Worm (Caenorhabditis elegans) whole organism, young adult: Measurements from ENCODE around the gene R13H4.6.

ENCODE experiments used
- C17E4.6 ChIP-seq: fragments of 200-800 bp; sonication (Bioruptor generic); IDR thresholded peaks from 2 replicates; pipeline ENCODE4 v1.3.6; 2022; ENCODE audit warnings: missing genetic modification reagents, missing genetic modification characterization, missing compliant biosample characterization
- F22D6.2 ChIP-seq: sonication (generic microtip); optimal IDR thresholded peaks from 2 replicates; lab custom pipeline; 2016; ENCODE audit warnings: mild to moderate bottlenecking, missing genetic modification characterization, missing compliant biosample characterization
- F57C9.4 ChIP-seq: sonication (generic microtip); optimal IDR thresholded peaks from 2 replicates; lab custom pipeline; 2017; ENCODE audit warnings: mild to moderate bottlenecking, missing genetic modification characterization, missing compliant biosample characterization
- K11D2.4 ChIP-seq: fragments of 200-800 bp; sonication (Bioruptor generic); IDR thresholded peaks from 2 replicates; pipeline ENCODE4 v1.3.6; 2022; ENCODE audit warnings: missing genetic modification reagents, missing genetic modification characterization, missing compliant biosample characterization
- Y79H2A.3 ChIP-seq: fragments of 200-800 bp; sonication (Bioruptor generic); conservative IDR thresholded peaks from 2 replicates; pipeline ENCODE4 v1.3.6; 2022; ENCODE audit warnings: missing genetic modification reagents, missing genetic modification characterization, missing compliant biosample characterization
- aptf-2 ChIP-seq: fragments of 200-800 bp; sonication (Bioruptor generic); conservative IDR thresholded peaks from 2 replicates; pipeline ENCODE4 v1.3.6; 2022; ENCODE audit warnings: missing genetic modification reagents, missing genetic modification characterization, missing compliant biosample characterization
- atf-7 ChIP-seq: sonication (generic microtip); optimal IDR thresholded peaks from 2 replicates; lab custom pipeline; 2017; ENCODE audit warnings: mild to moderate bottlenecking, missing genetic modification characterization, missing compliant biosample characterization
- athp-1 ChIP-seq: sonication (generic microtip); optimal IDR thresholded peaks from 2 replicates; lab custom pipeline; 2017; ENCODE audit warnings: mild to moderate bottlenecking, missing genetic modification characterization, missing compliant biosample characterization
- attf-3 ChIP-seq: fragments of 200-800 bp; sonication (Bioruptor generic); conservative IDR thresholded peaks from 2 replicates; pipeline ENCODE4 v1.3.6; 2022; ENCODE audit warnings: missing genetic modification reagents, missing genetic modification characterization, missing compliant biosample characterization
- attf-5 ChIP-seq: fragments of 200-800 bp; sonication (Bioruptor generic); optimal IDR thresholded peaks from 2 replicates; lab custom pipeline; 2018; ENCODE audit warnings: mild to moderate bottlenecking, missing genetic modification characterization, missing compliant biosample characterization
- bed-1 ChIP-seq: fragments of 200-800 bp; sonication (Bioruptor generic); IDR thresholded peaks from 2 replicates; pipeline ENCODE4 v1.3.6; 2022; ENCODE audit warnings: missing genetic modification reagents, missing genetic modification characterization, missing compliant biosample characterization
- bed-2 ChIP-seq: fragments of 200-800 bp; sonication (Bioruptor generic); IDR thresholded peaks from 2 replicates; pipeline ENCODE4 v1.3.6; 2022; ENCODE audit warnings: missing genetic modification reagents, missing genetic modification characterization, missing compliant biosample characterization
- ceh-27 ChIP-seq: fragments of 200-800 bp; sonication (Bioruptor generic); optimal IDR thresholded peaks from 2 replicates; lab custom pipeline; 2018; ENCODE audit warnings: mild to moderate bottlenecking, missing genetic modification characterization, moderate library complexity, missing compliant biosample characterization
- efl-1 ChIP-seq: fragments of 150-350 bp; optimal IDR thresholded peaks from 2 replicates; lab custom pipeline; 2014; ENCODE audit warnings: missing biosample characterization, missing genetic modification reagents, missing genetic modification characterization
- egrh-3 ChIP-seq: fragments of 200-800 bp; sonication (Bioruptor generic); IDR thresholded peaks from 2 replicates; pipeline ENCODE4 v1.3.6; 2022; ENCODE audit warnings: missing genetic modification reagents, missing genetic modification characterization, missing compliant biosample characterization
- ekl-4 ChIP-seq: fragments of 200-800 bp; sonication (Bioruptor generic); IDR thresholded peaks from 2 replicates; pipeline ENCODE4 v1.3.6; 2022; ENCODE audit warnings: missing genetic modification reagents, missing genetic modification characterization, missing compliant biosample characterization
- ets-4 ChIP-seq: fragments of 200-800 bp; sonication (Bioruptor generic); optimal IDR thresholded peaks from 2 replicates; lab custom pipeline; 2018; ENCODE audit warnings: mild to moderate bottlenecking, missing genetic modification characterization, missing compliant biosample characterization
- hmg-1.2 ChIP-seq: fragments of 200-800 bp; sonication (Bioruptor generic); IDR thresholded peaks from 2 replicates; pipeline ENCODE4 v1.3.6; 2022; ENCODE audit warnings: missing genetic modification reagents, missing genetic modification characterization, missing compliant biosample characterization
- hrde-1 ChIP-seq: sonication (generic microtip); optimal IDR thresholded peaks from 2 replicates; lab custom pipeline; 2016; ENCODE audit warnings: missing genetic modification characterization, mild to moderate bottlenecking, missing compliant biosample characterization, moderate library complexity, missing genotype, missing genetic modification reagents, borderline replicate concordance
- hsf-1 ChIP-seq: fragments of 200-800 bp; sonication (Bioruptor generic); IDR thresholded peaks from 2 replicates; pipeline ENCODE4 v1.3.6; 2022; ENCODE audit warnings: missing genetic modification reagents, missing genetic modification characterization, missing compliant biosample characterization
- let-607 ChIP-seq, 2 experiments: fragments of 200-800 bp in 1 of 2; sonication (Bioruptor generic) in 1 of 2; sonication (generic microtip) in 1 of 2; optimal IDR thresholded peaks; 2 replicates each; lab custom pipeline; 2016 to 2018; ENCODE audit warnings: mild to moderate bottlenecking in 2 of 2, missing compliant biosample characterization in 2 of 2, missing genetic modification characterization in 2 of 2, moderate library complexity in 2 of 2, missing genotype in 1 of 2
- lin-35 ChIP-seq, 3 experiments: fragments of 150-350 bp in 2 of 3; sonication (generic microtip) in 1 of 3; optimal IDR thresholded peaks; 2 replicates each; lab custom pipeline; 2014 to 2018; ENCODE audit warnings: missing biosample characterization in 3 of 3, missing genetic modification characterization in 3 of 3, missing genetic modification reagents in 3 of 3
- lin-40 ChIP-seq: sonication (generic microtip); optimal IDR thresholded peaks from 2 replicates; lab custom pipeline; 2016; ENCODE audit warnings: missing genetic modification characterization, mild to moderate bottlenecking, missing compliant biosample characterization, missing genotype, missing genetic modification reagents
- lsy-27 ChIP-seq: sonication (generic microtip); optimal IDR thresholded peaks from 2 replicates; lab custom pipeline; 2017; ENCODE audit warnings: missing genetic modification characterization, mild to moderate bottlenecking, missing compliant biosample characterization, antibody characterized with exemption, missing genotype, borderline replicate concordance; ENCODE audit not compliant: insufficient read depth
- madf-10 ChIP-seq: sonication (generic microtip); optimal IDR thresholded peaks from 2 replicates; lab custom pipeline; 2016; ENCODE audit warnings: mild to moderate bottlenecking, missing genetic modification characterization, missing compliant biosample characterization
- madf-6 ChIP-seq: fragments of 200-800 bp; sonication (Bioruptor generic); IDR thresholded peaks from 2 replicates; pipeline ENCODE4 v1.3.6; 2022; ENCODE audit warnings: missing genetic modification reagents, missing genetic modification characterization, missing compliant biosample characterization
- madf-8 ChIP-seq: fragments of 200-800 bp; sonication (Bioruptor generic); conservative IDR thresholded peaks from 2 replicates; pipeline ENCODE4 v1.3.6; 2022; ENCODE audit warnings: missing genetic modification reagents, missing genetic modification characterization, missing compliant biosample characterization
- mel-28 ChIP-seq: sonication (generic microtip); optimal IDR thresholded peaks from 2 replicates; lab custom pipeline; 2016; ENCODE audit warnings: borderline replicate concordance, mild to moderate bottlenecking, missing genetic modification characterization, missing compliant biosample characterization
- mes-4 ChIP-seq: sonication (generic microtip); optimal IDR thresholded peaks from 2 replicates; lab custom pipeline; 2016; ENCODE audit warnings: missing genotype, missing genetic modification characterization, missing compliant biosample characterization
- nfya-2 ChIP-seq: fragments of 200-800 bp; sonication (Bioruptor generic); IDR thresholded peaks from 2 replicates; pipeline ENCODE4 v1.3.6; 2022; ENCODE audit warnings: missing genetic modification reagents, missing genetic modification characterization, missing compliant biosample characterization
- nhr-179 ChIP-seq: sonication (generic microtip); optimal IDR thresholded peaks from 2 replicates; lab custom pipeline; 2016; ENCODE audit warnings: mild to moderate bottlenecking, missing genetic modification characterization, missing compliant biosample characterization
- nhr-27 ChIP-seq: fragments of 200-800 bp; sonication (Bioruptor generic); optimal IDR thresholded peaks from 2 replicates; lab custom pipeline; 2018; ENCODE audit warnings: mild to moderate bottlenecking, missing genetic modification characterization, moderate library complexity, missing compliant biosample characterization
- nhr-80 ChIP-seq: sonication (generic microtip); optimal IDR thresholded peaks from 2 replicates; lab custom pipeline; 2016; ENCODE audit warnings: missing genetic modification characterization, missing compliant biosample characterization
- pha-4 ChIP-seq: fragments of 150-350 bp; sonication (generic microtip); optimal IDR thresholded peaks from 2 replicates; lab custom pipeline; 2014; ENCODE audit warnings: missing biosample characterization, missing genetic modification reagents, missing genetic modification characterization
- repo-1 ChIP-seq: sonication (generic microtip); optimal IDR thresholded peaks from 2 replicates; lab custom pipeline; 2017; ENCODE audit warnings: mild to moderate bottlenecking, missing genetic modification characterization, missing compliant biosample characterization
- snpc-1.3 ChIP-seq: sonication (generic microtip); optimal IDR thresholded peaks from 2 replicates; lab custom pipeline; 2017; ENCODE audit warnings: missing genetic modification characterization, mild to moderate bottlenecking, missing compliant biosample characterization, antibody characterized with exemption, moderate library complexity, missing genotype, missing genetic modification reagents; ENCODE audit not compliant: insufficient read depth
- snpc-3.4 ChIP-seq: sonication (generic microtip); optimal IDR thresholded peaks from 2 replicates; lab custom pipeline; 2017; ENCODE audit warnings: missing genetic modification characterization, mild to moderate bottlenecking, missing compliant biosample characterization, antibody characterized with exemption, moderate library complexity, missing genotype, missing genetic modification reagents
- sptf-2 ChIP-seq: fragments of 200-800 bp; sonication (Bioruptor generic); optimal IDR thresholded peaks from 2 replicates; lab custom pipeline; 2018; ENCODE audit warnings: mild to moderate bottlenecking, missing genetic modification characterization, missing compliant biosample characterization
- tbp1 ChIP-seq: fragments of 200-800 bp; sonication (Bioruptor generic); optimal IDR thresholded peaks from 2 replicates; lab custom pipeline; 2018; ENCODE audit warnings: mild to moderate bottlenecking, missing genetic modification characterization, missing compliant biosample characterization
- tlf-1 ChIP-seq: fragments of 200-800 bp; sonication (Bioruptor generic); optimal IDR thresholded peaks from 2 replicates; lab custom pipeline; 2018; ENCODE audit warnings: mild to moderate bottlenecking, missing genetic modification characterization, missing compliant biosample characterization
- unc-62 ChIP-seq: fragments of 150-350 bp; optimal IDR thresholded peaks from 2 replicates; lab custom pipeline; 2014; ENCODE audit warnings: missing biosample characterization, missing genetic modification reagents, missing genetic modification characterization
- zfh-2 ChIP-seq: fragments of 200-800 bp; sonication (Bioruptor generic); conservative IDR thresholded peaks from 2 replicates; pipeline ENCODE4 v1.3.6; 2022; ENCODE audit warnings: missing genetic modification reagents, missing genetic modification characterization, missing compliant biosample characterization
- ztf-22 ChIP-seq: fragments of 200-800 bp; sonication (Bioruptor generic); optimal IDR thresholded peaks from 2 replicates; lab custom pipeline; 2018; ENCODE audit warnings: mild to moderate bottlenecking, missing genetic modification characterization, moderate library complexity, missing compliant biosample characterization
- ztf-25 ChIP-seq: fragments of 200-800 bp; sonication (Bioruptor generic); IDR thresholded peaks from 2 replicates; pipeline ENCODE4 v1.3.6; 2022; ENCODE audit warnings: missing genetic modification reagents, missing genetic modification characterization, missing compliant biosample characterization
- ztf-26 ChIP-seq: sonication (generic microtip); optimal IDR thresholded peaks from 2 replicates; lab custom pipeline; 2017; ENCODE audit warnings: missing genetic modification characterization, missing compliant biosample characterization

Gene R13H4.6

DNA sequence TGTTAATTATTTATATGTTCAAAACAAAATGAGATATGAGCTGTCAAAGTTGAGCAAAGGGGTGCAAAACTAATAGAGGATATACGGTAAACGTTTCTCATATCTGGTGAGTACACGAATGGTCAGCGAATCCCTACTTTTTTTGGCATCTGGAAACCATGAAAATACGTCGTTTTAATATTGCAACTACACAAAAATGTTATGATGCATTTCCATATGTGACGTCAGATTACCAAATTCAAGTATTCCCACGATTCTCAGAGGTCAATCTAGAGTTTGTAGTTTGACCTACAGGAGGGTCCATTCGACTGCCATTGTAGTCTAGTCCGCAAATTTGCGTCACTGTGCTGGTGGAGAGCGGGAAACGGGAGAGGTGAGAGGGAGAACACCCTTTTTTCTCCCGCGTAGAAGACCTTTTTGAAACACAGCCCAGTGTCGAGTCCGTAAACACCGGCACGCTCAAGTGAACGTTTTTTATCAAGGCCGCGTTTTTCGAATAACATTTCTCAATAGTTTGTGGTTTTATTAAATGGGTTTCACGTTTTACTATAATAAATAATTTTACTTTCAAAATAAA lies 33.5 kb downstream of the R13H4.6 start (continued):
- TF ChIP-seq attf-5 (GFP tag; lab: Kevin White, UChicago) (peak; percentile 53), let-607 (tag; optimal IDR thresholded peaks at IDR 0.05; lab: Kevin White, UChicago) (no peak), tlf-1 (GFP tag; lab: Kevin White, UChicago) (no peak), ztf-22 (no peak), ets-4 (GFP tag; lab: Kevin White, UChicago) (no peak), repo-1 (tag; lab: Kevin White, UChicago) (no peak), madf-8 (GFP tag; lab: Robert Waterston, UW) (peak; percentile 76), madf-10 (tag; lab: Kevin White, UChicago) (no peak), nhr-179 (no peak), lsy-27 (no peak), ekl-4 (GFP tag; lab: Robert Waterston, UW) (no peak), athp-1 (tag; lab: Kevin White, UChicago) (no peak), hrde-1 (tag; lab: Kevin White, UChicago) (no peak), aptf-2 (0 out of 2 replicates have a peak, but pooled peaks have one; percentile 17), ceh-27 (GFP tag; lab: Kevin White, UChicago) (peak; percentile 9), lin-35 (GFP tag; optimal IDR thresholded peaks at IDR 0.05; lab: Kevin White, UChicago) (peak in 1 of 3 experiments; percentile 32), pha-4 (tag; lab: Kevin White, UChicago) (no peak), mel-28 (tag; lab: Kevin White, UChicago) (no peak), ztf-26 (tag; lab: Kevin White, UChicago) (no peak), unc-62 (no peak), hmg-1.2 (peak; percentile 40), madf-6 (peak; percentile 88), efl-1 (peak; percentile 91), zfh-2 (GFP tag; lab: Robert Waterston, UW) (no peak), F22D6.2 (tag; lab: Kevin White, UChicago) (no peak), lin-40 (no peak), F57C9.4 (no peak), snpc-3.4 (tag; lab: Kevin White, UChicago) (peak; percentile 36), nhr-80 (tag; lab: Kevin White, UChicago) (peak; percentile 62), ztf-25 (GFP tag; lab: Robert Waterston, UW) (no peak), bed-2 (GFP tag; lab: Robert Waterston, UW) (0 out of 2 replicates have a peak, but pooled peaks have one; percentile 14), nhr-27 (tag; lab: Kevin White, UChicago) (no peak), snpc-1.3 (tag; lab: Kevin White, UChicago) (no peak), egrh-3 (GFP tag; lab: Robert Waterston, UW) (no peak; the same call in 1 of the 2 replicates)
- TF ChIP-seq, all 124 proteins: peak for 21

DNA sequence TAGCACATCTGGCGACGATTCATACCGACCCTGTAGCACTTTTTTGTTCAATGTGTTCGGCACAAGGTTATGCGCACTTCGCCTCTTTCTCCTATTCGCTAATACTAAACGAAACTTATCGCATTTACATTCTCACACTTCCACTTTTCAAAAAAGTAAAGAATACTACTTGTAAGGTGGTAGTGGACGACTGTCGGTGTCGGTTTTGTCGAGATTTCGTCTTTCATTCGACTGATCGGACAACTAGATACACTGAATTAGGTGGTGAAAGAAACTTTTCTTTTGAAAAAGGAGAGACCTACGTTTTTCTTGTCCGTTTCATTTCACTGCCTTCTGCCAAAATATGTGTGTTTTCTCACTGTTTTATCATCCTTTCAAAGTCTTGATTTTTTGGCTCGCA lies 34.7 kb downstream of the R13H4.6 start:
- TF ChIP-seq nfya-2 (GFP tag; lab: Robert Waterston, UW) (no peak), atf-7 (no peak), madf-6 (no peak), nhr-80 (tag; lab: Kevin White, UChicago) (no peak), bed-1 (GFP tag; lab: Robert Waterston, UW) (no peak), F57C9.4 (no peak), tbp1 (no peak), hsf-1 (GFP tag; lab: Robert Waterston, UW) (no peak), snpc-3.4 (tag; lab: Kevin White, UChicago) (no peak), bed-2 (GFP tag; lab: Robert Waterston, UW) (no peak), pha-4 (tag; lab: Kevin White, UChicago) (no peak), C17E4.6 (GFP tag; lab: Robert Waterston, UW) (no peak), attf-3 (GFP tag; lab: Robert Waterston, UW) (no peak), sptf-2 (GFP tag; lab: Kevin White, UChicago) (no peak), Y79H2A.3 (no peak), K11D2.4 (no peak), mes-4 (tag; lab: Kevin White, UChicago) (no peak)
